Fruit fly (Drosophila melanogaster): ENCODE measurements around the gene fred.

fred gene

DNA sequence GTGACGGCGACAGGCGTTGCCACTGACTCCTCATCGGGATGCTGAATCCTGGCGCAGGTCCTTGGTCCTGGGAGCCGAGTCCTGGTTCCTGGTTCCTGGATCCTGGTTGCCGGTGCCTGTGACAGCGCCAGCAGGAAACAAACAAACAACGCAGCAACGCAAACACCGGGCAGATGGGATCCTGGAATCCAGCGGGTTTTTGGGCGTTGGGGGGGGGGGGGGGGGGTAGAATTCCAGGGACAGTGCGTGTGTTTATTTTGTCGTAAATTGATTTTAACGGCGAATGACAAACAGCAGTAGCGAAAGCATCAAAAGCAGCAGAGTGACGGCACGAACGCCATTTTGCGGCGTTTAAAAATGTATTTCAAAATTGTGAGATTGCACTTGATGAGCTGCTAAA, 51.2 kb downstream of the fred start:
- TF ChIP-seq CG13204 (GFP tag; optimal IDR thresholded peaks at IDR 0.05) (no peak), Ets98B (GFP tag; IDR thresholded peaks at IDR 0.05) (no peak), CG15710 (tag; optimal IDR thresholded peaks at IDR 0.05) (no peak), rn (GFP tag; IDR thresholded peaks at IDR 0.05) (no peak), EcR (GFP tag; optimal IDR thresholded peaks at IDR 0.05) (no peak), CG12605 (GFP tag; IDR thresholded peaks at IDR 0.05) (no peak), CG10348 (GFP tag; IDR thresholded peaks at IDR 0.05) (no peak), CG32121 (GFP tag; IDR thresholded peaks at IDR 0.05) (no peak), Pif1B (GFP tag; optimal IDR thresholded peaks at IDR 0.05) (no peak), CG8301 (tag; optimal IDR thresholded peaks at IDR 0.05) (no peak), fd96Ca (GFP tag; IDR thresholded peaks at IDR 0.05) (no peak), Snoo (tag; optimal IDR thresholded peaks at IDR 0.05) (no peak)

DNA sequence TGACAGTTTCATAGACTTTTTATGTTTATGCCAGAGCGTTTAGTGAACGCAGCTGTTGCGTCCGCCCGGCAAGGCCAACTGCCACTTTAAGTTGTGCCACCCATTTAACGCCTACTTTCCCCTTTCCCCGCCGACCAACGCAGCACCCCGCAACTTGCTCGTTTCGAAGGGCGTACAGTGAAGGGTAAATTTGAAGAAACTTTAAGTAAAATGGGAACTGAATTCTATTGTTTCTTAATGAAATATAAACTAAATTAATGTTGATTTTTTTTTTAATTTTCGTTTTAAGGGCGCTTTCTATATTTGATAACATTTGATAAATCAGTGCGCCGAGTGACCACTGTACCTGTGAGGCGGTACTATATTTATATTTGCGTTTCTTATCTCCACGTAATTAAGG, 52.7 kb downstream of the fred start:
- TF ChIP-seq CG8159 (tag; optimal IDR thresholded peaks at IDR 0.05) (no peak), rn (GFP tag; IDR thresholded peaks at IDR 0.05) (no peak), CG13204 (GFP tag; optimal IDR thresholded peaks at IDR 0.05) (no peak), Pif1B (GFP tag; optimal IDR thresholded peaks at IDR 0.05) (no peak), Snoo (tag; optimal IDR thresholded peaks at IDR 0.05) (no peak), CG9948 (tag; optimal IDR thresholded peaks at IDR 0.05) (no peak), CG10348 (GFP tag; IDR thresholded peaks at IDR 0.05) (no peak), Ets98B (GFP tag; IDR thresholded peaks at IDR 0.05) (no peak), CG32121 (GFP tag; IDR thresholded peaks at IDR 0.05) (no peak), CG4496 (GFP tag; IDR thresholded peaks at IDR 0.05) (no peak), CG15710 (tag; optimal IDR thresholded peaks at IDR 0.05) (no peak), D1 (tag; optimal IDR thresholded peaks at IDR 0.05) (no peak), fd96Ca (GFP tag; IDR thresholded peaks at IDR 0.05) (no peak), Pif1A (GFP tag; optimal IDR thresholded peaks at IDR 0.05) (no peak), gl (tag; optimal IDR thresholded peaks at IDR 0.05) (no peak), CG8301 (tag; optimal IDR thresholded peaks at IDR 0.05) (no peak)

DNA sequence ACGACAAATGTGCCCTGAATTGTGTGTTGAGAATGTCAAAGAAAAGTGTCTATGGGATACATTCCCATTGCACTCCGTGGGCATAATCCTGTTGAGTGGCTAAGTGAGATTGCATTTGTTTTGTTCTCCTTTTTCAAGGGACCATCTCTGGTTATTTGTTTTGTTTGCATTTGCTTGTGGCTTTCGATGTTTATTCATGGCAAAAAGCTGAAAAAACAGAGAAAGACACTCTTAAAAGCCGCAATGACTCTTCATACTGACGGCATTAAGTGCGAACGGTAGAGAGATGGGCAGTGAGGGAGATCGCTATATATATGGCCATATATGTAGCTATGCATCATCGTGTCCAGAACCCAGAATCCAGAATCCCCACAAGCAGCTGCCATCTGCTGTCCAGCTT, 55.8 kb downstream of the fred start:
- TF ChIP-seq D1 (tag; optimal IDR thresholded peaks at IDR 0.05) (no peak), CG32121 (GFP tag; IDR thresholded peaks at IDR 0.05) (no peak)

DNA sequence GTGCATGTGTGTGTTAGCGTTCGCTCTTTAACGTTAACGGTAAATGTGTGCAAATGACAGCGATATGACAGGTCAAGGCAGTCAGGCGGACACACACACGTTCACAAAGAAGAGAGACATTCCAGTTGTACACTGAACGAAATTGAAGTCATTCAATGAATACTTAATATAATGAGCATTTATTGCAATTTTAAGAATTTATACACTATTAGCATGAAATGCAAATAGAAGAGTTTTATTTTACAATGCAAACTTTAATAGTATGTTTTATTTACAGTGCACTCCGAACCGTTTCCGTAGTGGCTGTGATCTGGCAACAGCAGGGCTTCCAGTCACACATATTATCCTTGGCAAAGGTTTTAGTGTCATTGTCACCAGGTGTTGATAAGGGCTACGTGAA, 56.5 kb downstream of the fred start:
- TF ChIP-seq fd96Ca (GFP tag; IDR thresholded peaks at IDR 0.05) (no peak), CG10348 (GFP tag; IDR thresholded peaks at IDR 0.05) (no peak), CG32121 (GFP tag; IDR thresholded peaks at IDR 0.05) (no peak), Pif1B (GFP tag; optimal IDR thresholded peaks at IDR 0.05) (no peak), CG15710 (tag; optimal IDR thresholded peaks at IDR 0.05) (no peak), CG14655 (GFP tag; optimal IDR thresholded peaks at IDR 0.05) (no peak), Ets98B (GFP tag; IDR thresholded peaks at IDR 0.05) (no peak), CG4496 (GFP tag; IDR thresholded peaks at IDR 0.05) (no peak), CG9948 (tag; optimal IDR thresholded peaks at IDR 0.05) (no peak), EcR (GFP tag; optimal IDR thresholded peaks at IDR 0.05) (no peak), Snoo (tag; optimal IDR thresholded peaks at IDR 0.05) (no peak), Pif1A (GFP tag; optimal IDR thresholded peaks at IDR 0.05) (no peak), CG8301 (tag; optimal IDR thresholded peaks at IDR 0.05) (no peak), rn (GFP tag; IDR thresholded peaks at IDR 0.05) (no peak), gl (tag; optimal IDR thresholded peaks at IDR 0.05) (no peak), CG17806 (tag; optimal IDR thresholded peaks at IDR 0.05) (no peak), D1 (tag; optimal IDR thresholded peaks at IDR 0.05) (no peak), CG13204 (GFP tag; optimal IDR thresholded peaks at IDR 0.05) (no peak), CG8159 (tag; optimal IDR thresholded peaks at IDR 0.05) (no peak), CG12605 (GFP tag; IDR thresholded peaks at IDR 0.05) (no peak)

dm6 chr2L:3933674-3934073, 57.8 kb downstream of the fred start:
- TF ChIP-seq rn (GFP tag; IDR thresholded peaks at IDR 0.05) (no peak), CG9948 (tag; optimal IDR thresholded peaks at IDR 0.05) (no peak), CG13204 (GFP tag; optimal IDR thresholded peaks at IDR 0.05) (no peak), CG12605 (GFP tag; IDR thresholded peaks at IDR 0.05) (no peak), Pif1A (GFP tag; optimal IDR thresholded peaks at IDR 0.05) (no peak), Pif1B (GFP tag; optimal IDR thresholded peaks at IDR 0.05) (no peak), CG14655 (GFP tag; optimal IDR thresholded peaks at IDR 0.05) (no peak), CG15710 (tag; optimal IDR thresholded peaks at IDR 0.05) (no peak), D1 (tag; optimal IDR thresholded peaks at IDR 0.05) (no peak), CG8301 (tag; optimal IDR thresholded peaks at IDR 0.05) (no peak), CG4496 (GFP tag; IDR thresholded peaks at IDR 0.05) (no peak), EcR (GFP tag; optimal IDR thresholded peaks at IDR 0.05) (no peak), CG8159 (tag; optimal IDR thresholded peaks at IDR 0.05) (no peak), Ets98B (GFP tag; IDR thresholded peaks at IDR 0.05) (no peak), CG34367 (tag; optimal IDR thresholded peaks at IDR 0.05) (no peak), fd96Ca (GFP tag; IDR thresholded peaks at IDR 0.05) (no peak), Snoo (tag; optimal IDR thresholded peaks at IDR 0.05) (no peak), CG32121 (GFP tag; IDR thresholded peaks at IDR 0.05) (no peak)

DNA sequence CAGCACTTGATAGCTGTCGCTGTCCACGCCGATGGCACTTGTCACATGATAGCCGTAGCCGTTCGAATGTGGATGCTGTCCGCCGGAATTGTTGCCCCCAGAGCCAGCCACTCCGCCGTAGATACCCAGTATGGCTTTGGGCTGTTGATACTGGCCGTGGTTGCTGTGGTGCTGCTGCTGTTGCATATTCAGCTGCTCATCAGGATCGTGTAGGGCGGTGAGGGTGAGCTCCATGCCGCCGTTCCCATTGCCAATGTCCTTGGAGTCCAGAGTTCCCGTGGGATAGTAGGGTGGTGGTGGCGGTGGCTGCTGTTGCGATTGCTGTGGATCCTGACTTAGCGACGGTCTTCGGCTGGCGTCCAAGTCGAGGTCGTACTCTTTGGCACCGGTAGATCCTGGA, 74.7 kb downstream of the fred start:
- TF ChIP-seq rn (GFP tag; IDR thresholded peaks at IDR 0.05) (no peak), CG34367 (tag; optimal IDR thresholded peaks at IDR 0.05) (no peak), CG32121 (GFP tag; IDR thresholded peaks at IDR 0.05) (no peak), gl (tag; optimal IDR thresholded peaks at IDR 0.05) (no peak), CG9948 (tag; optimal IDR thresholded peaks at IDR 0.05) (no peak), CG14655 (GFP tag; optimal IDR thresholded peaks at IDR 0.05) (no peak), CG4496 (GFP tag; IDR thresholded peaks at IDR 0.05) (no peak)

dm6 chr2L:3914655-3915054, 76.9 kb downstream of the fred start:
- TF ChIP-seq CG4496 (GFP tag; IDR thresholded peaks at IDR 0.05) (no peak), EcR (GFP tag; optimal IDR thresholded peaks at IDR 0.05) (no peak), CG9948 (tag; optimal IDR thresholded peaks at IDR 0.05) (no peak), CG14655 (GFP tag; optimal IDR thresholded peaks at IDR 0.05) (no peak), Snoo (tag; optimal IDR thresholded peaks at IDR 0.05) (no peak), fd96Ca (GFP tag; IDR thresholded peaks at IDR 0.05) (no peak), CG10348 (GFP tag; IDR thresholded peaks at IDR 0.05) (no peak), rn (GFP tag; IDR thresholded peaks at IDR 0.05) (no peak), Pif1A (GFP tag; optimal IDR thresholded peaks at IDR 0.05) (no peak), Ets98B (GFP tag; IDR thresholded peaks at IDR 0.05) (no peak), CG8301 (tag; optimal IDR thresholded peaks at IDR 0.05) (no peak), gl (tag; optimal IDR thresholded peaks at IDR 0.05) (no peak), D1 (tag; optimal IDR thresholded peaks at IDR 0.05) (no peak), CG17806 (tag; optimal IDR thresholded peaks at IDR 0.05) (no peak), CG32121 (GFP tag; IDR thresholded peaks at IDR 0.05) (no peak)
